Fruit fly (Drosophila melanogaster): ENCODE measurements around the gene CG15824.

Gene CG15824

DNA sequence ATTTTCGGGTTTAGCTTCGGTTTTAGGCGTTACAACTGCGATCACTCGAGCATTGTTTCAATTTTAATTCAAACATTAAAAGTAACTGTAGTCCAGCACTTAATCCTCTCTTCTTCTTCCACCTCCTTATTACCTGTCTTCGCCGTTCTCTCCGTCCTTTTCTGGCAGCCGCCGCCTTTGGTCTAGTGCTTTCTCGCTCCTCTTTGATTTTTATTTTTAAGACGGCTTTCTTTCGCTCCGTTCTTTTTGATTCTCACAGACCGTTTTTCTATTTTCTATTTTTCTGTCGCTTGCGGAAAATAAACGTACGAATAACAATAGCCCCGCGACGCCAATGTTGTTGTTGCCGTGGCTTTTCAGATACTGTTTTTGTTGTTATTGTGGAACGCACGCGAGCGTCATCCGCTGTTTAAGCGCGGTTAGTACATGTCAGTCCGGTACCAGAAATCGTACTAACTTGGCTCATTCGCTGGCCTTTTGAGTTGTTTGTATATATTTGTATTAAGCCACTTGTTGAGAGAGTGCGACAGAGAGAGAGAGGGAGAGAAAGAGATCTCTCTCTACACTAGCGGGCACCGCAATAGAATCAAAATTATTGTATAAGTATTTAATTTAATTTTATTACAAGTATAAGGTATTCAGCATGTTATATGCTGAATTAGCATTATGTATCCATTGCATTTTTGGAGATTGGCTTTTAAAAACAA lies 16.9 kb downstream of the CG15824 start, which contains the start of gene aru (continued):
- TF ChIP-seq CTCF (GFP tag; optimal IDR thresholded peaks at IDR 0.05) (peak; percentile 3), CG8089 (GFP tag; optimal IDR thresholded peaks at IDR 0.05) (no peak), CG2120 (GFP tag; optimal IDR thresholded peaks at IDR 0.05) (no peak), CG2129 (GFP tag; IDR thresholded peaks at IDR 0.05; ENCODE audit: partially characterized antibody) (no peak), Myb (GFP tag; optimal IDR thresholded peaks at IDR 0.05) (no peak), Dref (GFP tag; IDR thresholded peaks at IDR 0.05) (0 out of 2 replicates have a peak, but pooled peaks have one; percentile 32), YL-1 (GFP tag; optimal IDR thresholded peaks at IDR 0.05) (peak; percentile 27), slp2 (GFP tag; optimal IDR thresholded peaks at IDR 0.05) (no peak), CG1529 (GFP tag; optimal IDR thresholded peaks at IDR 0.05) (no peak), insv (GFP tag; optimal IDR thresholded peaks at IDR 0.05) (peak in 1 of 2 experiments; percentile 4), CG31441 (GFP tag; IDR thresholded peaks at IDR 0.05) (peak; percentile 29; the same call in 1 of the 2 replicates), pan (optimal IDR thresholded peaks at IDR 0.05) (no peak), pan (GFP tag; optimal IDR thresholded peaks at IDR 0.05 in 1 of 2, IDR thresholded peaks at IDR 0.05 in 1 of 2) (no peak), E2f2 (GFP tag; IDR thresholded peaks at IDR 0.05) (peak; percentile 29; the same call in 1 of the 2 replicates), pita (GFP tag; optimal IDR thresholded peaks at IDR 0.05) (no peak), CG1647 (GFP tag; optimal IDR thresholded peaks at IDR 0.05) (no peak), TFAM (GFP tag; optimal IDR thresholded peaks at IDR 0.05) (no peak), pfk (GFP tag; optimal IDR thresholded peaks at IDR 0.05) (no peak), Doc2 (GFP tag; IDR thresholded peaks at IDR 0.05) (no peak), CG33557 (GFP tag; optimal IDR thresholded peaks at IDR 0.05) (no peak), cas (GFP tag; IDR thresholded peaks at IDR 0.05) (no peak), Hr78 (GFP tag; optimal IDR thresholded peaks at IDR 0.05) (no peak), crol (GFP tag; IDR thresholded peaks at IDR 0.05) (no peak), disco-r (GFP tag; optimal IDR thresholded peaks at IDR 0.05) (no peak), CG17802 (tag; optimal IDR thresholded peaks at IDR 0.05) (no peak), bigmax (GFP tag; optimal IDR thresholded peaks at IDR 0.05) (no peak), abd-A (tag; optimal IDR thresholded peaks at IDR 0.05) (no peak), vvl (GFP tag; IDR thresholded peaks at IDR 0.05) (peak; percentile 70; the same call in 1 of the 2 replicates), Fer3 (tag; optimal IDR thresholded peaks at IDR 0.05) (no peak), caup (GFP tag; optimal IDR thresholded peaks at IDR 0.05; ENCODE audit: severe bottlenecking) (peak; percentile 9), lbe (GFP tag; optimal IDR thresholded peaks at IDR 0.05) (peak; percentile 59), Meics (GFP tag; optimal IDR thresholded peaks at IDR 0.05) (peak; percentile 39), CG11560 (tag; IDR thresholded peaks at IDR 0.05) (no peak), CG2678 (tag; optimal IDR thresholded peaks at IDR 0.05) (peak; percentile 48), CG5245 (GFP tag; optimal IDR thresholded peaks at IDR 0.05) (peak; percentile 2), ara (GFP tag; IDR thresholded peaks at IDR 0.05) (no peak), otp (GFP tag; IDR thresholded peaks at IDR 0.05) (0 out of 3 replicates have a peak, but pooled peaks have one; percentile 16), Pdp1 (GFP tag; optimal IDR thresholded peaks at IDR 0.05) (peak in 1 of 2 experiments; percentile 23), repo (GFP tag; optimal IDR thresholded peaks at IDR 0.05) (peak; percentile 3), CG17385 (GFP tag; optimal IDR thresholded peaks at IDR 0.05) (peak; percentile 46), emc (GFP tag; optimal IDR thresholded peaks at IDR 0.05) (no peak), Sin3A (optimal IDR thresholded peaks at IDR 0.05) (no peak), CG18619 (GFP tag; optimal IDR thresholded peaks at IDR 0.05) (no peak), p53 (GFP tag; optimal IDR thresholded peaks at IDR 0.05) (no peak), H15 (GFP tag; IDR thresholded peaks at IDR 0.05) (no peak), CG13287 (GFP tag; IDR thresholded peaks at IDR 0.05; ENCODE audit: partially characterized antibody) (peak; percentile 26; the same call in 1 of the 2 replicates), ewg (GFP tag; optimal IDR thresholded peaks at IDR 0.05) (no peak), NFAT (GFP tag; IDR thresholded peaks at IDR 0.05) (peak; percentile 6; the same call in 1 of the 2 replicates), NK7.1 (GFP tag; optimal IDR thresholded peaks at IDR 0.05) (no peak), CG2712 (tag; optimal IDR thresholded peaks at IDR 0.05) (peak; percentile 55), CG18764 (GFP tag; optimal IDR thresholded peaks at IDR 0.05) (no peak)
